Worm (Caenorhabditis elegans): Measurements from ENCODE around the gene F44E2.3.

DNA sequence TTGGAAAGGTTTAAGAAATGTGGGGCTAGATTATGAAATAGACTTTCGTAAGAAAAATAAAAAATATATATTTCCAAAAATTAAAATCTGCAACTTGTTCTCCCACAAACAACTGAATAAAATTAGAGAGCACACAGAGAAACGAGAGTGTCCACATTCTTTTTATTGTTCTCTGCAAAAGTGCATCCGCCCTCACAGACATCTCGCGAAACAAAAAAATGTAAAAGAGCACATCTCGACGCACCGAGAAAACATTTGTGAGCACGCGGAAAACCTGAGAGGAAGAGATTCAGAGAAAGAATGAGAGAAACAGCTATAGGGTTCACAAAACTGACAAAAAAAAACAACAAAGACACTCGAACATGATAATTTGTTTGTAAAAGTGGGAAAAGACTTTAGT, 47.0 kb downstream of the F44E2.3 start:
- no peak for TF ChIP-seq F22D6.2 (tag; optimal IDR thresholded peaks at IDR 0.05)
- TF ChIP-seq rpc-1 (optimal IDR thresholded peaks at IDR 0.05): no peak
- no peak for TF ChIP-seq rpc-1 (tag; optimal IDR thresholded peaks at IDR 0.05)
- no peak for TF ChIP-seq ama-1 (optimal IDR thresholded peaks at IDR 0.05)
- TF ChIP-seq ama-1 (GFP tag; optimal IDR thresholded peaks at IDR 0.05): no peak
- no peak for TF ChIP-seq let-526 (GFP tag; IDR thresholded peaks at IDR 0.05)
- TF ChIP-seq pha-4 (tag; optimal IDR thresholded peaks at IDR 0.05): no peak
- TF ChIP-seq hmg-1.2 (GFP tag; IDR thresholded peaks at IDR 0.05): no peak
- TF ChIP-seq madf-3 (GFP tag; IDR thresholded peaks at IDR 0.05): no peak
- TF ChIP-seq unc-130 (GFP tag; optimal IDR thresholded peaks at IDR 0.05): no peak
- TF ChIP-seq repo-1 (tag; optimal IDR thresholded peaks at IDR 0.05): no peak
- no peak for TF ChIP-seq mel-28 (tag; optimal IDR thresholded peaks at IDR 0.05; ENCODE audit: borderline replicate concordance)
